Worm (Caenorhabditis elegans): ENCODE measurements around the gene ZC239.17.
"Not testable (repeated sequence)": the region's sequence is repeated elsewhere in the genome, so short reads cannot be mapped to it uniquely, and the experiment has no call there.

Gene ZC239.17

ce11 chrII:3203415-3203814 is 22.3 kb downstream of the ZC239.17 start, which contains the start of gene sri-50:
Gene sri-50 (plus strand): TSS chrII:3203715.
- no peak for TF ChIP-seq pha-4 (tag; optimal IDR thresholded peaks at IDR 0.05)
- TF ChIP-seq ceh-82 (tag; optimal IDR thresholded peaks at IDR 0.05) = no peak
- TF ChIP-seq unc-39 (tag; optimal IDR thresholded peaks at IDR 0.05) = no peak
- TF ChIP-seq jun-1 (tag; optimal IDR thresholded peaks at IDR 0.05) = no peak
- no peak for TF ChIP-seq mdl-1 (tag; optimal IDR thresholded peaks at IDR 0.05)
- no peak for TF ChIP-seq tbx-2 (tag; optimal IDR thresholded peaks at IDR 0.05)

DNA sequence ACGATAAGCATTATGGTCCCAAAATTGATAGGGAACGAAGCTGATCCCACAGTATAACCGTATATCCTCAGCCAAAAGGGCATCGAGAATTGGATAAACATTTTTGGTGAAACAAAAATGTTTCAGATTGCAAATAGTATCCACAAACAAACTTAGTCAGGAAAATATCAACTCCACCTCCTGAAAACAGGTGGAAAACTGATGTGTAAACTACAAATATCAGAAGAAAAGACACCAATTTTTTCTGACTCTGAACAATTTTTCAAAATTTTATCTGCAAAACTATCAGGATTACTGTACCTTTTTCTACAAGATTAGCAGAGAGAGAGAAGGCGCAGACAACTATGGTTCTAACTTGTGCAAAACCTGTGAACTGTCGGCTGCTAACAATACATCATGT is 23.2 kb downstream of the ZC239.17 start, which contains the start of gene sri-53:
TSS of gene sri-53 (minus strand) at position 101 of the 400 bp plus-strand sequence.
- no peak for TF ChIP-seq ceh-28 (tag; optimal IDR thresholded peaks at IDR 0.05)
- TF ChIP-seq sea-2 (GFP tag; optimal IDR thresholded peaks at IDR 0.05) = no peak
- no peak for TF ChIP-seq mml-1 (tag; optimal IDR thresholded peaks at IDR 0.05)
- TF ChIP-seq egl-27 (tag; optimal IDR thresholded peaks at IDR 0.05) = no peak
- TF ChIP-seq pha-4 (tag; optimal IDR thresholded peaks at IDR 0.05) = no peak
- TF ChIP-seq nhr-67 (tag; optimal IDR thresholded peaks at IDR 0.05) = no peak
- TF ChIP-seq nhr-11 (tag; optimal IDR thresholded peaks at IDR 0.05) = no peak
- TF ChIP-seq nhr-12 (tag; optimal IDR thresholded peaks at IDR 0.05) = no peak
- no peak for TF ChIP-seq ztf-4 (tag; optimal IDR thresholded peaks at IDR 0.05)

DNA sequence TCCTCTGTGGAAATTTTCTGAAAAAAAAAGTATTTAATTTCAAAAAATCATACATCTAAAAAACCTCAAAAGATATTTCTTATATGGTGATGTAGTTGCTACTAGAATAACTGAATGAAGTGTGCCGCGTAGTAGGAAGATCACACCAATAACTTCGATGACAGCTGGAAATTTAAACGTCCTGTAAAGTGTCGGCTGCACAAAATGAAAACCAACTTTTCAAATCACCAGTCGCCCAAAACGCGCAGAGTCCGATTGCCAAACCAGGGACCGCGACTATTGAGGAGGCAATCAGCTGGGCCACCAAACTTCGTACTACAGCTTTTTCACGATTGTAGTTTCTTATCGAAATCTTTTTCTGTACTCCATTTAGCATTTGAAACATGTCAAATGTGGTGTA is 24.4 kb downstream of the ZC239.17 start, which contains the start of gene sri-48:
TSS of gene sri-48 (minus strand) at position 101 of the 400 bp plus-strand sequence.
- TF ChIP-seq jun-1, ceh-28, eor-1 (tag; optimal IDR thresholded peaks at IDR 0.05): not testable (repeated sequence)

ce11 chrII:3198998-3199397 is 26.7 kb downstream of the ZC239.17 start, which contains the start of gene sri-51:
Gene sri-51 (minus strand): TSS chrII:3199098.
- TF ChIP-seq lin-15B (tag; optimal IDR thresholded peaks at IDR 0.05) (no peak), elt-3 (tag; optimal IDR thresholded peaks at IDR 0.05) (no peak), ceh-9 (tag; optimal IDR thresholded peaks at IDR 0.05) (no peak), lin-39 (tag; optimal IDR thresholded peaks at IDR 0.05) (no peak), skn-1 (tag; optimal IDR thresholded peaks at IDR 0.05) (no peak), fkh-10 (GFP tag; optimal IDR thresholded peaks at IDR 0.05) (no peak), elt-1 (tag; optimal IDR thresholded peaks at IDR 0.05) (no peak), nhr-23 (tag; optimal IDR thresholded peaks at IDR 0.05) (no peak), ceh-16 (tag; optimal IDR thresholded peaks at IDR 0.05) (no peak)

DNA sequence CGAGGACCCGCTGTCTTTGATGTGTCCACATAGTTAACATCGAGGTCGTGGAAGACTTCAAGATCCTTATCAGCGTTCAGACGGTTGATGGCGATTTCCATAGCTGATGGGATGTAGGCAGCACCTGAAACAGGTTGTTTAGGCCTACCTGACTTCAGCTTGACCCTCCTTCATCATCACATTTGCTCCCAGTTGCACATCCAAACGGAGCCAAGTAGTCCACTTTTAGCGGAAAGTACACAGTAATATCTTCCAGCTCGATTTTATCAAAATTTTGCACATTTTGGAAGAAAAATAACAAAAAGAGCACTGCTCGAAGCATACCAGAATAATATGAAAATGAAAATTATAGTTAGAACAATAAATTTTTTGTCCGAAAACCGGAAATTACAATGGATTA is 28.7 kb downstream of the ZC239.17 start, which contains the start of gene gcy-15:
TSS of gene gcy-15 (minus strand) at position 101 of the 400 bp plus-strand sequence.
- no peak for TF ChIP-seq pha-4 (tag; optimal IDR thresholded peaks at IDR 0.05)
- TF ChIP-seq aly-2 (tag; optimal IDR thresholded peaks at IDR 0.05) = no peak
- no peak for TF ChIP-seq jun-1 (tag; optimal IDR thresholded peaks at IDR 0.05)
- no peak for TF ChIP-seq nhr-11 (tag; optimal IDR thresholded peaks at IDR 0.05)
- TF ChIP-seq ztf-4 (tag; optimal IDR thresholded peaks at IDR 0.05) = no peak
- no peak for TF ChIP-seq ceh-82 (tag; optimal IDR thresholded peaks at IDR 0.05)
- TF ChIP-seq lsy-12 (tag; optimal IDR thresholded peaks at IDR 0.05) = no peak
- no peak for TF ChIP-seq nhr-237 (tag; optimal IDR thresholded peaks at IDR 0.05)
- no peak for TF ChIP-seq nhr-12 (tag; optimal IDR thresholded peaks at IDR 0.05)
- TF ChIP-seq unc-62 (GFP tag; optimal IDR thresholded peaks at IDR 0.05) = no peak
- TF ChIP-seq ama-1 (optimal IDR thresholded peaks at IDR 0.05) = no peak

DNA sequence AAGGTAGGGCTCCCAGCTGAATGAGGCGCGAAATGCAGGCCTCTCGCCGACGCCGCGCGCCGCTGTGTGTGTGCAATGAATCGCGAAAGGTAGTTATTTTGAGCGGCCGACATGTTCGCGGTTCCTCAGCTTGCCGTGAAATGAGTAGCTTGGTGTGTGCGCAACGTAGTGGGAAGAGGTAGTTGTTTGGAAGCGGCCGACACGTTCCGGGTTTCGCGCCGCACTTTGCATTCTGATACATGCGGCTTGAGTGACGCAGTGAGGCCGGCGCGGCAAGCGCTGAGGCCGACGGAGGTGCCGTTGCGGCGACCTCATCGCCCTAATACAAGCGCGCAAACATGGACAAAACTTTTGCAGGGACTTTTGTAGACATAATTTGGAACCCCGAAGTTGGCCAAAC is 29.9 kb downstream of the ZC239.17 start:
- TF ChIP-seq nhr-77 (tag; optimal IDR thresholded peaks at IDR 0.05) = no peak
- TF ChIP-seq skn-1 (tag; optimal IDR thresholded peaks at IDR 0.05) = no peak
- TF ChIP-seq nhr-11 (tag; optimal IDR thresholded peaks at IDR 0.05) = no peak
- no peak for TF ChIP-seq mdl-1 (tag; optimal IDR thresholded peaks at IDR 0.05)
- TF ChIP-seq ceh-28 (tag; optimal IDR thresholded peaks at IDR 0.05) = no peak
- no peak for TF ChIP-seq ceh-82 (tag; optimal IDR thresholded peaks at IDR 0.05)
- no peak for TF ChIP-seq R02D3.7 (tag; optimal IDR thresholded peaks at IDR 0.05)
- no peak for TF ChIP-seq nhr-25 (tag; optimal IDR thresholded peaks at IDR 0.05)
- no peak for TF ChIP-seq pha-4 (tag; optimal IDR thresholded peaks at IDR 0.05)
- TF ChIP-seq zag-1 (tag; optimal IDR thresholded peaks at IDR 0.05) = no peak
- no peak for TF ChIP-seq lsy-12 (tag; optimal IDR thresholded peaks at IDR 0.05)
- TF ChIP-seq nhr-43 (tag; optimal IDR thresholded peaks at IDR 0.05; ENCODE audit: poor library complexity, severe bottlenecking) = no peak
- TF ChIP-seq snpc-4 (tag; optimal IDR thresholded peaks at IDR 0.05) = no peak
- TF ChIP-seq ZK546.5 (tag; optimal IDR thresholded peaks at IDR 0.05) = no peak
- TF ChIP-seq nhr-23 (tag; optimal IDR thresholded peaks at IDR 0.05) = no peak
- no peak for TF ChIP-seq nhr-67 (tag; optimal IDR thresholded peaks at IDR 0.05)
- TF ChIP-seq nhr-28 (tag; optimal IDR thresholded peaks at IDR 0.05) = no peak
- no peak for TF ChIP-seq nhr-76 (tag; optimal IDR thresholded peaks at IDR 0.05)
- no peak for TF ChIP-seq lin-39 (tag; optimal IDR thresholded peaks at IDR 0.05)
- no peak for TF ChIP-seq elt-2 (tag; optimal IDR thresholded peaks at IDR 0.05)
